Worm (Caenorhabditis elegans) whole organism, L1 larva: ENCODE results near the gene smcr-8.
A peak's percentile ranks its signal among the peaks of the same experiment; 100 is the strongest.

ENCODE experiments used
- C04F5.9 ChIP-seq: sonication (generic microtip); optimal IDR thresholded peaks from 2 replicates; lab custom pipeline; 2016; ENCODE audit warnings: missing genetic modification characterization, missing compliant biosample characterization
- C34B4.2 ChIP-seq: sonication (generic microtip); optimal IDR thresholded peaks from 2 replicates; lab custom pipeline; 2017; ENCODE audit warnings: mild to moderate bottlenecking, missing genetic modification characterization, missing compliant biosample characterization
- F16B12.6 ChIP-seq: fragments of 150-350 bp; optimal IDR thresholded peaks from 2 replicates; lab custom pipeline; 2014; ENCODE audit warnings: missing biosample characterization, missing genetic modification characterization
- aha-1 ChIP-seq: fragments of 150-350 bp; optimal IDR thresholded peaks from 2 replicates; lab custom pipeline; 2014; ENCODE audit warnings: missing biosample characterization, missing genetic modification characterization
- ceh-82 ChIP-seq, 3 experiments: fragments of 150-350 bp in 1 of 3; sonication (generic microtip) in 2 of 3; optimal IDR thresholded peaks; 2 replicates each; lab custom pipeline; 2014 to 2017; ENCODE audit warnings: missing biosample characterization in 3 of 3, missing genetic modification characterization in 3 of 3
- ceh-88 ChIP-seq: fragments of 200-800 bp; sonication (Bioruptor generic); IDR thresholded peaks from 2 replicates; pipeline ENCODE4 v1.3.6; 2022; ENCODE audit warnings: missing genetic modification characterization, missing compliant biosample characterization
- ces-1 ChIP-seq: fragments of 150-350 bp; optimal IDR thresholded peaks from 2 replicates; lab custom pipeline; 2014; ENCODE audit warnings: missing biosample characterization, missing genetic modification reagents, missing genetic modification characterization
- efl-1 ChIP-seq, 4 experiments: fragments of 150-350 bp; optimal IDR thresholded peaks in 3 of 4; peaks in 1 of 4; 1 replicate in 1 of 4; 2 replicates in 3 of 4; lab custom pipeline; 2014; ENCODE audit warnings: missing biosample characterization in 2 of 4, missing genetic modification characterization in 2 of 4, missing genetic modification reagents in 2 of 4
- elt-3 ChIP-seq, 6 experiments: fragments of 150-350 bp in 1 of 6; sonication (generic microtip); optimal IDR thresholded peaks; 2 replicates each; lab custom pipeline; 2017 to 2018; ENCODE audit warnings: missing biosample characterization in 6 of 6, missing genetic modification characterization in 6 of 6, inconsistent platforms in 1 of 6
- ets-5 ChIP-seq: fragments of 200-800 bp; sonication (Bioruptor generic); IDR thresholded peaks from 2 replicates; pipeline ENCODE4 v1.3.6; 2022; ENCODE audit warnings: missing genetic modification characterization, missing compliant biosample characterization
- fkh-4 ChIP-seq: sonication (generic microtip); optimal IDR thresholded peaks from 2 replicates; lab custom pipeline; 2016; ENCODE audit warnings: missing compliant biosample characterization, missing genetic modification characterization, borderline replicate concordance
- fkh-8 ChIP-seq: sonication (generic microtip); optimal IDR thresholded peaks from 2 replicates; lab custom pipeline; 2016; ENCODE audit warnings: mild to moderate bottlenecking, missing genetic modification characterization, missing compliant biosample characterization
- hlh-17 ChIP-seq: fragments of 200-800 bp; sonication (Bioruptor generic); optimal IDR thresholded peaks from 2 replicates; lab custom pipeline; 2018; ENCODE audit warnings: missing genetic modification characterization, mild to moderate bottlenecking, missing compliant biosample characterization, moderate library complexity, borderline replicate concordance
- hlh-4 ChIP-seq: sonication (generic microtip); optimal IDR thresholded peaks from 2 replicates; lab custom pipeline; 2016; ENCODE audit warnings: mild to moderate bottlenecking, missing genetic modification characterization, missing compliant biosample characterization
- lin-13 ChIP-seq: fragments of 150-350 bp; optimal IDR thresholded peaks from 2 replicates; lab custom pipeline; 2014; ENCODE audit warnings: missing biosample characterization, missing genetic modification reagents, missing genetic modification characterization
- lin-35 ChIP-seq, 2 experiments: fragments of 150-350 bp; optimal IDR thresholded peaks; 2 replicates each; lab custom pipeline; 2014; ENCODE audit warnings: missing biosample characterization in 2 of 2, missing genetic modification characterization in 2 of 2, missing genetic modification reagents in 2 of 2
- lin-39 ChIP-seq: fragments of 150-350 bp; optimal IDR thresholded peaks from 2 replicates; lab custom pipeline; 2014; ENCODE audit warnings: missing biosample characterization, missing genetic modification reagents, missing genetic modification characterization
- lir-3 ChIP-seq: sonication (generic microtip); optimal IDR thresholded peaks from 2 replicates; lab custom pipeline; 2016; ENCODE audit warnings: mild to moderate bottlenecking, missing genetic modification characterization, moderate library complexity, missing compliant biosample characterization; ENCODE audit not compliant: poor library complexity
- lsy-2 ChIP-seq, 2 experiments: fragments of 150-350 bp; optimal IDR thresholded peaks; 2 replicates each; lab custom pipeline; 2014; ENCODE audit warnings: missing biosample characterization in 2 of 2, missing genetic modification characterization in 2 of 2
- mef-2 ChIP-seq: fragments of 150-350 bp; optimal IDR thresholded peaks from 2 replicates; lab custom pipeline; 2014; ENCODE audit warnings: missing biosample characterization, missing genetic modification characterization
- nhr-12 ChIP-seq: sonication (generic microtip); optimal IDR thresholded peaks from 2 replicates; lab custom pipeline; 2017; ENCODE audit warnings: missing biosample characterization, missing genetic modification characterization
- nhr-20 ChIP-seq: sonication (generic microtip); optimal IDR thresholded peaks from 2 replicates; lab custom pipeline; 2016; ENCODE audit warnings: mild to moderate bottlenecking, missing genetic modification characterization, missing compliant biosample characterization
- nhr-237 ChIP-seq: fragments of 150-350 bp; optimal IDR thresholded peaks from 2 replicates; lab custom pipeline; 2014; ENCODE audit warnings: missing biosample characterization, missing genetic modification characterization
- nhr-76 ChIP-seq: sonication (generic microtip); optimal IDR thresholded peaks from 2 replicates; lab custom pipeline; 2017; ENCODE audit warnings: missing biosample characterization, missing genetic modification characterization
- nhr-90 ChIP-seq: sonication (generic microtip); optimal IDR thresholded peaks from 2 replicates; lab custom pipeline; 2016; ENCODE audit warnings: mild to moderate bottlenecking, missing genetic modification characterization, missing compliant biosample characterization; ENCODE audit not compliant: poor library complexity
- pax-3 ChIP-seq: fragments of 200-800 bp; sonication (Bioruptor generic); optimal IDR thresholded peaks from 2 replicates; lab custom pipeline; 2018; ENCODE audit warnings: mild to moderate bottlenecking, missing genetic modification characterization, moderate library complexity, missing compliant biosample characterization
- rnt-1 ChIP-seq: sonication (generic microtip); optimal IDR thresholded peaks from 2 replicates; lab custom pipeline; 2016; ENCODE audit warnings: mild to moderate bottlenecking, missing genetic modification characterization, moderate library complexity, missing compliant biosample characterization
- snpc-4 ChIP-seq: fragments of 150-350 bp; optimal IDR thresholded peaks from 2 replicates; lab custom pipeline; 2014; ENCODE audit warnings: missing biosample characterization, missing genetic modification characterization
- snu-23 ChIP-seq: sonication (generic microtip); optimal IDR thresholded peaks from 2 replicates; lab custom pipeline; 2016; ENCODE audit warnings: missing genetic modification characterization, missing compliant biosample characterization
- sox-4 ChIP-seq: sonication (generic microtip); optimal IDR thresholded peaks from 2 replicates; lab custom pipeline; 2016; ENCODE audit warnings: missing genetic modification characterization, missing compliant biosample characterization
- sptf-1 ChIP-seq: fragments of 150-350 bp; optimal IDR thresholded peaks from 2 replicates; lab custom pipeline; 2014; ENCODE audit warnings: missing biosample characterization, missing genetic modification characterization
- sup-37 ChIP-seq: fragments of 200-800 bp; sonication (Bioruptor generic); optimal IDR thresholded peaks from 2 replicates; lab custom pipeline; 2018; ENCODE audit warnings: mild to moderate bottlenecking, missing genetic modification characterization, missing compliant biosample characterization
- swsn-7 ChIP-seq: sonication (generic microtip); optimal IDR thresholded peaks from 2 replicates; lab custom pipeline; 2016; ENCODE audit warnings: missing genetic modification characterization, missing compliant biosample characterization
- tlp-1 ChIP-seq: fragments of 150-350 bp; optimal IDR thresholded peaks from 2 replicates; lab custom pipeline; 2014; ENCODE audit warnings: missing biosample characterization, missing genetic modification characterization
- unc-30 ChIP-seq: sonication (generic microtip); optimal IDR thresholded peaks from 2 replicates; lab custom pipeline; 2017; ENCODE audit warnings: missing biosample characterization, missing genetic modification characterization
- unc-98 ChIP-seq: fragments of 200-800 bp; sonication (Bioruptor generic); IDR thresholded peaks from 2 replicates; pipeline ENCODE4 v1.3.6; 2022; ENCODE audit warnings: missing genetic modification characterization, missing compliant biosample characterization
- xbp-1 ChIP-seq: sonication (generic microtip); optimal IDR thresholded peaks from 2 replicates; lab custom pipeline; 2016; ENCODE audit warnings: missing genetic modification characterization, missing compliant biosample characterization
- zip-4 ChIP-seq: fragments of 200-800 bp; sonication (Bioruptor generic); optimal IDR thresholded peaks from 2 replicates; lab custom pipeline; 2018; ENCODE audit warnings: mild to moderate bottlenecking, missing genetic modification characterization, moderate library complexity, missing compliant biosample characterization
- ztf-11 ChIP-seq, 2 experiments: sonication (generic microtip); optimal IDR thresholded peaks; 2 replicates each; lab custom pipeline; 2016 to 2017; ENCODE audit warnings: missing genetic modification characterization in 2 of 2, missing biosample characterization in 1 of 2, missing compliant biosample characterization in 1 of 2
- ztf-4 ChIP-seq: fragments of 150-350 bp; optimal IDR thresholded peaks from 2 replicates; lab custom pipeline; 2014; ENCODE audit warnings: missing biosample characterization, missing genetic modification characterization

smcr-8 gene

DNA sequence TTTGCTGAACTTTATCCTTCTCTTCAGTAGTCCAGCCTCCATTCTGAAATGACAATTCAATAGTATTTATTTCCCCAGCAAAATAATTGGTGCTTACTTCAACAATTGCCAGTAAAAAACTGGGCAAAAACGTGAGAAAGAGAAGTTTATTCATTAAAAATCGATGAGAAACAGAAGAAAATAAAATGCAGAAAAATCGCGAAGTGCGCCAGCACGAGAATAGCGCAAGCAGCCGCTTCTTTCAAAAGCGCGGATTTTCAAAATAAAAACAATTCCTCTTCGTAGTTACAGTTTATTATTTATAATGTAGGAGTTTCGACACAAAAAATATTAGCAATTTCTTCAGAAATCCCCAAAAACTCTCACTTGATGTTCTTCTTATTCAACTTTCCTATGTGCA, 36.3 kb upstream of the smcr-8 start, which contains the start of gene C27F2.9 (continued):
- TF ChIP-seq ets-5 (GFP tag; lab: Robert Waterston, UW) (no peak), swsn-7 (tag; lab: Kevin White, UChicago) (peak; percentile 94), lin-39 (peak; percentile 86), efl-1 (optimal IDR thresholded peaks at IDR 0.05; lab: Kevin White, UChicago) (peak; percentile 98 to 99), efl-1 (GFP tag; optimal IDR thresholded peaks at IDR 0.05 in 1 of 2; lab: Kevin White, UChicago) (peak; percentile 99 to 100), aha-1 (tag; lab: Kevin White, UChicago) (peak; percentile 56), lsy-2 (tag; optimal IDR thresholded peaks at IDR 0.05; lab: Kevin White, UChicago) (peak; percentile 94), sup-37 (GFP tag; lab: Kevin White, UChicago) (peak; percentile 81), elt-3 (tag; optimal IDR thresholded peaks at IDR 0.05; lab: Kevin White, UChicago) (peak in 4 of 6 experiments; percentile 3 to 87 (median 56)), F16B12.6 (tag; lab: Kevin White, UChicago) (peak; percentile 75), lir-3 (peak; percentile 77), ces-1 (GFP tag; lab: Kevin White, UChicago) (no peak), pax-3 (tag; lab: Kevin White, UChicago) (peak; percentile 78), nhr-237 (peak; percentile 84), tlp-1 (no peak), lin-35 (GFP tag; optimal IDR thresholded peaks at IDR 0.05; lab: Kevin White, UChicago) (peak; percentile 99 to 100), unc-30 (tag; lab: Kevin White, UChicago) (no peak), xbp-1 (peak; percentile 93), mef-2 (peak; percentile 5), zip-4 (GFP tag; lab: Kevin White, UChicago) (peak; percentile 72), ceh-82 (tag; optimal IDR thresholded peaks at IDR 0.05; lab: Kevin White, UChicago) (peak; percentile 89 to 94 (median 93)), fkh-4 (tag; lab: Kevin White, UChicago) (peak; percentile 44), nhr-90 (peak; percentile 94), lin-13 (GFP tag; lab: Kevin White, UChicago) (peak; percentile 71), nhr-12 (tag; lab: Kevin White, UChicago) (peak; percentile 21), ztf-11 (tag; optimal IDR thresholded peaks at IDR 0.05; lab: Kevin White, UChicago) (peak in 1 of 2 experiments; percentile 83), C34B4.2 (tag; lab: Kevin White, UChicago) (peak; percentile 36), hlh-4 (no peak), unc-98 (no peak), snu-23 (peak; percentile 94), fkh-8 (tag; lab: Kevin White, UChicago) (peak; percentile 84), sptf-1 (tag; lab: Kevin White, UChicago) (no peak), hlh-17 (GFP tag; lab: Kevin White, UChicago) (no peak), nhr-76 (tag; lab: Kevin White, UChicago) (no peak), sox-4 (tag; lab: Kevin White, UChicago) (peak; percentile 82), C04F5.9 (tag; lab: Kevin White, UChicago) (peak; percentile 87), ceh-88 (GFP tag; lab: Robert Waterston, UW) (peak; percentile 57; the same call in 1 of the 2 replicates), rnt-1 (tag; lab: Kevin White, UChicago) (peak; percentile 96), nhr-20 (tag; lab: Kevin White, UChicago) (peak; percentile 91)

DNA sequence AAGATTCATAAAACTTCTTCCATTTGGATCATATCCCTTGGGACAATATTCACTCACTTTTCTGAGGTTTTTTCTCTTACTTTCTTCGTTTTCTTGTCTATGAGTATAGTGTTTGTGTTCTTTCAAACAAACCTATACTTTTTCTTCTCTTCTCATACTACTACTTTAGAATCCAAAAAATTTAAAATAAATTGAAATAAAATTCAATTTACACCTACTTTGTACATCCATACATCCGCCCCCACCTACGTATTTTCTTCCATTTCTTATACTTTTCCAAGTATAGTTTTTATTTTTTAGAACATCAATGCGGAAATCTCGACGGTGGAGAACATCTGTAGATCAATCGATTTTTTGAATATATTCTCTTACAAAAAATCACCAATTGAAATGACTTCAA, 33.9 kb upstream of the smcr-8 start, which contains the start of gene nca-2:
TSS of gene nca-2 (plus strand) at position 301 of the 400 bp plus-strand sequence.
- TF ChIP-seq snpc-4 (tag; lab: Kevin White, UChicago), result no peak
- no peak for TF ChIP-seq ceh-88 (GFP tag; lab: Robert Waterston, UW)
- no peak for TF ChIP-seq nhr-12 (tag; lab: Kevin White, UChicago)
- TF ChIP-seq lir-3, result no peak
- no peak for TF ChIP-seq ztf-4 (tag; lab: Kevin White, UChicago)
- TF ChIP-seq ets-5 (GFP tag; lab: Robert Waterston, UW), result no peak
